Worm (Caenorhabditis elegans): Measurements from ENCODE around the gene nrx-1.

Gene nrx-1

ce11 chrV:10861611-10862262, 36.9 kb downstream of the nrx-1 start (continued):
- no peak for TF ChIP-seq xbp-1 (tag; optimal IDR thresholded peaks at IDR 0.05)
- TF ChIP-seq nhr-11 (tag; optimal IDR thresholded peaks at IDR 0.05), result no peak
- TF ChIP-seq ceh-82 (tag; optimal IDR thresholded peaks at IDR 0.05), result peak in 1 of 3 experiments; percentile 29
- TF ChIP-seq unc-130 (tag; optimal IDR thresholded peaks at IDR 0.05), result no peak
- peak; percentile 56 for TF ChIP-seq mep-1 (tag; optimal IDR thresholded peaks at IDR 0.05)
- TF ChIP-seq ceh-88 (GFP tag; IDR thresholded peaks at IDR 0.05), result no peak
- no peak for TF ChIP-seq swsn-7 (tag; optimal IDR thresholded peaks at IDR 0.05)
- TF ChIP-seq C34B4.2 (tag; optimal IDR thresholded peaks at IDR 0.05), result no peak
- peak in 1 of 2 experiments; percentile 60 for TF ChIP-seq lsy-2 (tag; optimal IDR thresholded peaks at IDR 0.05)
- TF ChIP-seq hpl-2 (GFP tag; optimal IDR thresholded peaks at IDR 0.05), result no peak
- no peak for TF ChIP-seq tbx-2 (tag; optimal IDR thresholded peaks at IDR 0.05)
- no peak for TF ChIP-seq nhr-84 (tag; optimal IDR thresholded peaks at IDR 0.05)
- TF ChIP-seq nhr-19 (GFP tag; conservative IDR thresholded peaks at IDR 0.05), result no peak

- TF ChIP-seq pax-3 (tag; optimal IDR thresholded peaks at IDR 0.05), result peak; percentile 75
- peak; percentile 70 for TF ChIP-seq egl-13 (tag; optimal IDR thresholded peaks at IDR 0.05)
- TF ChIP-seq nhr-20 (tag; optimal IDR thresholded peaks at IDR 0.05), result peak; percentile 1
- peak; percentile 9 for TF ChIP-seq nhr-11 (tag; optimal IDR thresholded peaks at IDR 0.05)
- TF ChIP-seq snu-23 (GFP tag; optimal IDR thresholded peaks at IDR 0.05), result no peak
- TF ChIP-seq nhr-237 (tag; optimal IDR thresholded peaks at IDR 0.05), result no peak
- peak; percentile 76 for TF ChIP-seq nhr-47 (tag; optimal IDR thresholded peaks at IDR 0.05)
- no peak for TF ChIP-seq pqm-1 (tag; optimal IDR thresholded peaks at IDR 0.05)
- no peak for TF ChIP-seq mab-9 (GFP tag; IDR thresholded peaks at IDR 0.05)
- TF ChIP-seq nhr-19 (GFP tag; conservative IDR thresholded peaks at IDR 0.05), result no peak
- TF ChIP-seq egl-27 (tag; optimal IDR thresholded peaks at IDR 0.05), result no peak
- TF ChIP-seq dsc-1 (tag; optimal IDR thresholded peaks at IDR 0.05), result peak; percentile 99
- TF ChIP-seq blmp-1 (tag; optimal IDR thresholded peaks at IDR 0.05), result no peak
- peak; percentile 71 for TF ChIP-seq nhr-71 (tag; optimal IDR thresholded peaks at IDR 0.05)
- peak; percentile 81 for TF ChIP-seq fkh-8 (tag; optimal IDR thresholded peaks at IDR 0.05)
- TF ChIP-seq sox-4 (tag; optimal IDR thresholded peaks at IDR 0.05), result peak; percentile 27
- peak; percentile 40 for TF ChIP-seq lin-14 (GFP tag; optimal IDR thresholded peaks at IDR 0.05)
- no peak for TF ChIP-seq unc-30 (tag; optimal IDR thresholded peaks at IDR 0.05)
Observed at ce11 chrV:10862457-10863097, 37.8 kb downstream of the nrx-1 start.

- no peak for TF ChIP-seq lin-13 (GFP tag; optimal IDR thresholded peaks at IDR 0.05)
- TF ChIP-seq sup-37 (GFP tag; optimal IDR thresholded peaks at IDR 0.05), result no peak
- no peak for TF ChIP-seq nhr-90 (tag; optimal IDR thresholded peaks at IDR 0.05; ENCODE audit: poor library complexity)
- no peak for TF ChIP-seq Y116A8C.19 (tag; optimal IDR thresholded peaks at IDR 0.05; ENCODE audit: borderline replicate concordance)
- TF ChIP-seq nhr-71 (tag; optimal IDR thresholded peaks at IDR 0.05), result no peak
- no peak for TF ChIP-seq zag-1 (tag; optimal IDR thresholded peaks at IDR 0.05)
- no peak for TF ChIP-seq elt-3 (tag; optimal IDR thresholded peaks at IDR 0.05)
- no peak for TF ChIP-seq nhr-19 (GFP tag; conservative IDR thresholded peaks at IDR 0.05)
- TF ChIP-seq nhr-28 (tag; optimal IDR thresholded peaks at IDR 0.05), result no peak
- TF ChIP-seq vab-15 (tag; optimal IDR thresholded peaks at IDR 0.05), result no peak
Observed at ce11 chrV:10865599-10865998, 40.8 kb downstream of the nrx-1 start, which contains the start of gene saeg-1. Gene saeg-1 (minus strand): TSS chrV:10865699.
